Fruit fly (Drosophila melanogaster) whole organism, embryonic: ENCODE measurements around the gene Rab9Db.

Source experiments
- Awh ChIP-seq: fragments of 200-800 bp; sonication (Bioruptor generic); IDR thresholded peaks from 2 replicates; pipeline ENCODE4, ENCODE4 v1.3.6; 2022; ENCODE audit warnings: missing biosample characterization, missing genetic modification characterization
- CG10147 ChIP-seq: fragments of 200-800 bp; sonication (Bioruptor generic); optimal IDR thresholded peaks from 2 replicates; lab custom pipeline; 2019; ENCODE audit warnings: missing biosample characterization, mild to moderate bottlenecking, missing genetic modification characterization, moderate library complexity
- CG12942 ChIP-seq: fragments of 200-800 bp; sonication (Bioruptor generic); optimal IDR thresholded peaks from 3 replicates; lab custom pipeline; 2016; ENCODE audit warnings: missing biosample characterization, missing genetic modification characterization
- CG13123 ChIP-seq: fragments of 200-800 bp; sonication (Bioruptor generic); optimal IDR thresholded peaks from 2 replicates; lab custom pipeline; 2016; ENCODE audit warnings: missing biosample characterization, missing genetic modification characterization
- CG13287 ChIP-seq: fragments of 200-800 bp; sonication (Bioruptor generic); IDR thresholded peaks from 2 replicates; pipeline ENCODE4 v1.3.6; 2022; ENCODE audit warnings: missing biosample characterization, missing genetic modification characterization; ENCODE audit not compliant: partially characterized antibody
- CG14860 ChIP-seq: fragments of 200-800 bp; sonication (Bioruptor generic); IDR thresholded peaks from 3 replicates; pipeline ENCODE4 v1.3.6; 2022; ENCODE audit warnings: missing biosample characterization, missing genetic modification characterization; ENCODE audit not compliant: partially characterized antibody
- CG15601 ChIP-seq: fragments of 200-800 bp; sonication (Bioruptor generic); optimal IDR thresholded peaks from 3 replicates; lab custom pipeline; 2019; ENCODE audit warnings: missing biosample characterization, mild to moderate bottlenecking, missing genetic modification characterization, moderate library complexity
- CG17359 ChIP-seq: fragments of 200-800 bp; sonication (Bioruptor generic); optimal IDR thresholded peaks from 3 replicates; lab custom pipeline; 2018; ENCODE audit warnings: missing biosample characterization, mild to moderate bottlenecking, missing genetic modification characterization, moderate library complexity
- CG18476 ChIP-seq: fragments of 200-800 bp; sonication (Bioruptor generic); optimal IDR thresholded peaks from 2 replicates; lab custom pipeline; 2016; ENCODE audit warnings: missing biosample characterization, mild to moderate bottlenecking, missing genetic modification characterization
- CG2678 ChIP-seq: fragments of 200-800 bp; sonication (Bioruptor generic); optimal IDR thresholded peaks from 3 replicates; lab custom pipeline; 2019; ENCODE audit warnings: missing biosample characterization, mild to moderate bottlenecking, missing genetic modification characterization, moderate library complexity
- CG30431 ChIP-seq: fragments of 200-800 bp; sonication (Bioruptor generic); optimal IDR thresholded peaks from 2 replicates; lab custom pipeline; 2017; ENCODE audit warnings: missing biosample characterization, missing genetic modification characterization
- CG32767 ChIP-seq: fragments of 200-800 bp; sonication (Bioruptor generic); IDR thresholded peaks from 2 replicates; pipeline ENCODE4 v1.3.6; 2022; ENCODE audit warnings: missing biosample characterization, missing genetic modification characterization
- CG32772 ChIP-seq: fragments of 200-800 bp; sonication (Bioruptor generic); IDR thresholded peaks from 2 replicates; pipeline ENCODE4 v1.3.6; 2022; ENCODE audit warnings: missing biosample characterization, missing genetic modification characterization
- CG34422 ChIP-seq: fragments of 200-800 bp; sonication (Bioruptor generic); IDR thresholded peaks from 3 replicates; pipeline ENCODE4 v1.3.6; 2022; ENCODE audit warnings: missing biosample characterization, missing genetic modification characterization
- CG3726 ChIP-seq: fragments of 200-800 bp; sonication (Bioruptor generic); IDR thresholded peaks from 3 replicates; pipeline ENCODE4, ENCODE4 v1.3.6; 2022; ENCODE audit warnings: missing biosample characterization, missing genetic modification characterization
- CG4328 ChIP-seq: fragments of 200-800 bp; sonication (Bioruptor generic); optimal IDR thresholded peaks from 3 replicates; lab custom pipeline; 2017; ENCODE audit warnings: missing biosample characterization, missing genetic modification reagents, missing genetic modification characterization
- CG6854 ChIP-seq: fragments of 200-800 bp; sonication (Bioruptor generic); optimal IDR thresholded peaks from 3 replicates; lab custom pipeline; 2017; ENCODE audit warnings: missing biosample characterization, mild to moderate bottlenecking, missing genetic modification characterization
- CG9437 ChIP-seq: fragments of 200-800 bp; sonication (Bioruptor generic); optimal IDR thresholded peaks from 2 replicates; lab custom pipeline; 2018; ENCODE audit warnings: missing biosample characterization, mild to moderate bottlenecking, missing genetic modification characterization
- CG9727 ChIP-seq: fragments of 200-800 bp; sonication (Bioruptor generic); optimal IDR thresholded peaks from 3 replicates; lab custom pipeline; 2017; ENCODE audit warnings: missing biosample characterization, mild to moderate bottlenecking, missing genetic modification characterization
- CrebB ChIP-seq: fragments of 200-800 bp; sonication (Bioruptor generic); optimal IDR thresholded peaks from 3 replicates; lab custom pipeline; 2018; ENCODE audit warnings: missing biosample characterization, mild to moderate bottlenecking, missing genetic modification characterization
- Doc2 ChIP-seq: fragments of 200-800 bp; sonication (Bioruptor generic); IDR thresholded peaks from 2 replicates; pipeline ENCODE4 v1.3.6; 2022; ENCODE audit warnings: missing biosample characterization, missing genetic modification characterization
- Gsc ChIP-seq: fragments of 200-800 bp; sonication (Bioruptor generic); IDR thresholded peaks from 2 replicates; pipeline ENCODE4 v1.3.6; 2022; ENCODE audit warnings: missing biosample characterization, missing genetic modification characterization
- Hr51 ChIP-seq, 2 experiments: fragments of 200-800 bp; sonication (Bioruptor generic); optimal IDR thresholded peaks; 2 replicates in 1 of 2; 3 replicates in 1 of 2; lab custom pipeline; 2016 to 2018; ENCODE audit warnings: missing biosample characterization in 2 of 2, missing genetic modification characterization in 2 of 2, mild to moderate bottlenecking in 1 of 2, moderate library complexity in 1 of 2
- Hsf ChIP-seq: fragments of 200-800 bp; sonication (Bioruptor generic); optimal IDR thresholded peaks from 3 replicates; lab custom pipeline; 2016; ENCODE audit warnings: missing biosample characterization, missing genetic modification characterization
- Jarid2 ChIP-seq: fragments of 200-800 bp; sonication (Bioruptor generic); optimal IDR thresholded peaks from 3 replicates; lab custom pipeline; 2017; ENCODE audit warnings: mild to moderate bottlenecking, missing biosample characterization, missing genetic modification reagents, missing genetic modification characterization
- MESR4 ChIP-seq: fragments of 200-800 bp; sonication (Bioruptor generic); optimal IDR thresholded peaks from 2 replicates; lab custom pipeline; 2018; ENCODE audit warnings: missing biosample characterization, mild to moderate bottlenecking, missing genetic modification characterization, moderate library complexity
- MTF-1 ChIP-seq: fragments of 200-800 bp; sonication (Bioruptor generic); optimal IDR thresholded peaks from 2 replicates; lab custom pipeline; 2018; ENCODE audit warnings: missing biosample characterization, mild to moderate bottlenecking, missing genetic modification characterization, borderline replicate concordance
- NFAT ChIP-seq: fragments of 200-800 bp; sonication (Bioruptor generic); IDR thresholded peaks from 2 replicates; pipeline ENCODE4 v1.3.6; 2022; ENCODE audit warnings: missing biosample characterization, missing genetic modification characterization
- Nf-YC ChIP-seq: fragments of 200-800 bp; optimal IDR thresholded peaks from 3 replicates; lab custom pipeline; 2019; ENCODE audit warnings: missing biosample characterization, mild to moderate bottlenecking, missing genetic modification characterization, moderate library complexity
- NfI ChIP-seq: fragments of 200-800 bp; sonication (Bioruptor generic); optimal IDR thresholded peaks from 3 replicates; lab custom pipeline; 2018; ENCODE audit warnings: missing biosample characterization, mild to moderate bottlenecking, missing genetic modification characterization, moderate library complexity
- Oaz ChIP-seq: fragments of 200-800 bp; sonication (Bioruptor generic); IDR thresholded peaks from 2 replicates; pipeline ENCODE4 v1.3.6; 2022; ENCODE audit warnings: missing biosample characterization, missing genetic modification characterization
- Optix ChIP-seq: fragments of 200-800 bp; sonication (Bioruptor generic); IDR thresholded peaks from 3 replicates; pipeline ENCODE4 v1.3.6; 2022; ENCODE audit warnings: missing biosample characterization, missing genetic modification characterization
- PHDP ChIP-seq: fragments of 200-800 bp; sonication (Bioruptor generic); optimal IDR thresholded peaks from 3 replicates; lab custom pipeline; 2018; ENCODE audit warnings: missing biosample characterization, mild to moderate bottlenecking, missing genetic modification characterization, moderate library complexity
- Sox100B ChIP-seq: fragments of 200-800 bp; sonication (Bioruptor generic); optimal IDR thresholded peaks from 3 replicates; lab custom pipeline; 2018; ENCODE audit warnings: missing biosample characterization, mild to moderate bottlenecking, missing genetic modification characterization
- Sox102F ChIP-seq: fragments of 200-800 bp; sonication (Bioruptor generic); optimal IDR thresholded peaks from 2 replicates; lab custom pipeline; 2018; ENCODE audit warnings: missing biosample characterization, mild to moderate bottlenecking, missing genetic modification characterization, moderate library complexity
- az2 ChIP-seq: fragments of 200-800 bp; sonication (Bioruptor generic); optimal IDR thresholded peaks from 3 replicates; lab custom pipeline; 2016; ENCODE audit warnings: missing biosample characterization, missing genetic modification characterization
- bsh ChIP-seq, 2 experiments: fragments of 200-800 bp; sonication (Bioruptor generic); optimal IDR thresholded peaks; 2 replicates each; lab custom pipeline; 2017 to 2018; ENCODE audit warnings: mild to moderate bottlenecking in 2 of 2, missing biosample characterization in 2 of 2, missing genetic modification characterization in 2 of 2, moderate library complexity in 1 of 2
- caup ChIP-seq: fragments of 200-800 bp; sonication (Bioruptor generic); optimal IDR thresholded peaks from 3 replicates; lab custom pipeline; 2017; ENCODE audit warnings: missing biosample characterization, mild to moderate bottlenecking, missing genetic modification characterization, moderate library complexity; ENCODE audit not compliant: severe bottlenecking
- corto ChIP-seq: fragments of 200-800 bp; sonication (Bioruptor generic); optimal IDR thresholded peaks from 2 replicates; lab custom pipeline; 2016; ENCODE audit warnings: missing biosample characterization, mild to moderate bottlenecking, missing genetic modification characterization, moderate library complexity
- crp ChIP-seq, 2 experiments: fragments of 200-800 bp; sonication (Bioruptor generic); optimal IDR thresholded peaks; 2 replicates in 1 of 2; 3 replicates in 1 of 2; lab custom pipeline; 2017; ENCODE audit warnings: missing biosample characterization in 2 of 2, missing genetic modification characterization in 2 of 2, mild to moderate bottlenecking in 1 of 2, moderate library complexity in 1 of 2
- fd3F ChIP-seq: fragments of 200-800 bp; sonication (Bioruptor generic); optimal IDR thresholded peaks from 2 replicates; lab custom pipeline; 2018; ENCODE audit warnings: missing biosample characterization, mild to moderate bottlenecking, missing genetic modification characterization, moderate library complexity
- fd64A ChIP-seq: fragments of 200-800 bp; sonication (Bioruptor generic); optimal IDR thresholded peaks from 3 replicates; lab custom pipeline; 2018; ENCODE audit warnings: missing biosample characterization, mild to moderate bottlenecking, missing genetic modification characterization
- h ChIP-seq: fragments of >200 bp; optimal IDR thresholded peaks from 2 replicates; lab custom pipeline; 2017
- klu ChIP-seq: fragments of 200-800 bp; sonication (Bioruptor generic); IDR thresholded peaks from 2 replicates; pipeline ENCODE4 v1.3.6; 2022; ENCODE audit warnings: missing biosample characterization, missing genetic modification characterization
- lmd ChIP-seq: fragments of 200-800 bp; sonication (Bioruptor generic); IDR thresholded peaks from 2 replicates; pipeline ENCODE4 v1.3.6; 2022; ENCODE audit warnings: missing biosample characterization, missing genetic modification characterization
- odd ChIP-seq: fragments of 200-800 bp; sonication (Bioruptor generic); optimal IDR thresholded peaks from 2 replicates; lab custom pipeline; 2017; ENCODE audit warnings: missing biosample characterization, mild to moderate bottlenecking, missing genetic modification characterization
- p53 ChIP-seq: fragments of 200-800 bp; sonication (Bioruptor generic); optimal IDR thresholded peaks from 2 replicates; lab custom pipeline; 2016; ENCODE audit warnings: missing biosample characterization, missing genetic modification characterization
- salm ChIP-seq: fragments of 200-800 bp; sonication (Bioruptor generic); optimal IDR thresholded peaks from 2 replicates; lab custom pipeline; 2018; ENCODE audit warnings: missing biosample characterization, mild to moderate bottlenecking, missing genetic modification characterization
- schlank ChIP-seq: fragments of 200-800 bp; sonication (Bioruptor generic); optimal IDR thresholded peaks from 2 replicates; lab custom pipeline; 2018; ENCODE audit warnings: missing biosample characterization, mild to moderate bottlenecking, missing genetic modification characterization
- sim ChIP-seq: fragments of 200-800 bp; sonication (Bioruptor generic); IDR thresholded peaks from 2 replicates; pipeline ENCODE4 v1.3.6; 2022; ENCODE audit warnings: missing biosample characterization, missing genetic modification characterization
- slp2 ChIP-seq: fragments of 200-800 bp; sonication (Bioruptor generic); optimal IDR thresholded peaks from 2 replicates; lab custom pipeline; 2016; ENCODE audit warnings: missing biosample characterization, missing genetic modification characterization

Gene Rab9Db

dm6 chrX:10628874-10629273 lies 5.8 kb upstream of the Rab9Db start (continued):
- TF ChIP-seq Sox100B (GFP tag; lab: Kevin White, UChicago) = peak; percentile 56
- TF ChIP-seq CrebB = no peak
- TF ChIP-seq klu (GFP tag; lab: Robert Waterston, UW) = no peak
- no peak for TF ChIP-seq p53
- TF ChIP-seq CG17359 (tag; lab: Kevin White, UChicago) = peak; percentile 47
- peak; percentile 80 for TF ChIP-seq CG2678 (tag; lab: Kevin White, UChicago)
- TF ChIP-seq fd3F (GFP tag; lab: Kevin White, UChicago) = no peak
- TF ChIP-seq Optix (GFP tag; lab: Robert Waterston, UW) = no peak
- no peak for TF ChIP-seq Awh (GFP tag; lab: Robert Waterston, UW)
- peak; percentile 69 for TF ChIP-seq CG9727
- no peak for TF ChIP-seq CG32767 (GFP tag; lab: Robert Waterston, UW)
- TF ChIP-seq odd (GFP tag; lab: Kevin White, UChicago) = no peak
- no peak for TF ChIP-seq CG13123 (GFP tag; lab: Kevin White, UChicago)
- no peak for TF ChIP-seq salm (tag; lab: Kevin White, UChicago)
- TF ChIP-seq Nf-YC = no peak
- TF ChIP-seq MTF-1 = no peak
- peak; percentile 43 for TF ChIP-seq Sox102F (GFP tag; lab: Kevin White, UChicago)
- TF ChIP-seq NFAT (GFP tag; lab: Robert Waterston, UW) = no peak
- no peak for TF ChIP-seq sim
- no peak for TF ChIP-seq Gsc (GFP tag; lab: Robert Waterston, UW)
- TF ChIP-seq az2 (GFP tag; lab: Kevin White, UChicago) = peak; percentile 41
- no peak for TF ChIP-seq CG4328 (GFP tag; lab: Kevin White, UChicago)
- TF ChIP-seq CG12942 (GFP tag; lab: Kevin White, UChicago) = peak; percentile 11
- peak; percentile 27; the same call in 1 of the 2 replicates for TF ChIP-seq lmd (GFP tag; lab: Robert Waterston, UW)
- TF ChIP-seq MESR4 = no peak
- TF ChIP-seq caup (GFP tag; lab: Kevin White, UChicago) = peak; percentile 51
- TF ChIP-seq Jarid2 (GFP tag; lab: Kevin White, UChicago) = no peak
- TF ChIP-seq Hr51 (GFP tag; optimal IDR thresholded peaks at IDR 0.05; lab: Kevin White, UChicago) = peak in 1 of 2 experiments; percentile 63
- peak; percentile 50 for TF ChIP-seq CG18476 (GFP tag; lab: Kevin White, UChicago)
- peak; percentile 54 for TF ChIP-seq PHDP (tag; lab: Kevin White, UChicago)
- TF ChIP-seq CG9437 (GFP tag; lab: Kevin White, UChicago) = peak; percentile 44
- no peak for TF ChIP-seq CG15601
- peak; percentile 58 for TF ChIP-seq CG6854 (GFP tag; lab: Kevin White, UChicago)
- TF ChIP-seq fd64A (GFP tag; lab: Kevin White, UChicago) = no peak
- TF ChIP-seq bsh (GFP tag; optimal IDR thresholded peaks at IDR 0.05; lab: Kevin White, UChicago) = peak in 1 of 2 experiments; percentile 56
- no peak for TF ChIP-seq schlank (tag; lab: Kevin White, UChicago)
- TF ChIP-seq Hsf (GFP tag; lab: Kevin White, UChicago) = peak; percentile 61
- no peak for TF ChIP-seq Oaz (GFP tag; lab: Robert Waterston, UW)
- TF ChIP-seq Doc2 = no peak
- no peak for TF ChIP-seq CG13287 (GFP tag; lab: Robert Waterston, UW)
- no peak for TF ChIP-seq CG3726 (GFP tag; lab: Robert Waterston, UW)
- no peak for TF ChIP-seq h (lab: Kevin White, UChicago)
- peak; percentile 74 for TF ChIP-seq CG10147 (GFP tag; lab: Kevin White, UChicago)
- TF ChIP-seq slp2 (GFP tag; lab: Kevin White, UChicago) = no peak
- TF ChIP-seq CG32772 (GFP tag; lab: Robert Waterston, UW) = no peak
- no peak for TF ChIP-seq corto
- peak; percentile 3 for TF ChIP-seq CG30431 (GFP tag; lab: Kevin White, UChicago)
- peak; percentile 30 for TF ChIP-seq NfI
- no peak for TF ChIP-seq CG14860 (GFP tag; lab: Robert Waterston, UW)
- TF ChIP-seq CG34422 (GFP tag; lab: Robert Waterston, UW) = no peak
- TF ChIP-seq crp (GFP tag; optimal IDR thresholded peaks at IDR 0.05; lab: Kevin White, UChicago) = no peak
